Worm (Caenorhabditis elegans) whole organism, late embryonic: ENCODE measurements around the gene ZK177.1.
A peak's percentile ranks its signal among the peaks of the same experiment; 100 is the strongest.

Experiments used
- C38D4.7 ChIP-seq: fragments of 200-800 bp; sonication (Bioruptor generic); optimal IDR thresholded peaks from 2 replicates; lab custom pipeline; 2018; ENCODE audit warnings: mild to moderate bottlenecking, missing genetic modification characterization, moderate library complexity, missing compliant biosample characterization
- F13H6.1 ChIP-seq: sonication (generic microtip); optimal IDR thresholded peaks from 2 replicates; lab custom pipeline; 2016; ENCODE audit warnings: missing genetic modification characterization, missing compliant biosample characterization
- T23F11.4 ChIP-seq: fragments of 200-800 bp; sonication (Bioruptor generic); optimal IDR thresholded peaks from 2 replicates; lab custom pipeline; 2018; ENCODE audit warnings: mild to moderate bottlenecking, missing genetic modification characterization, missing compliant biosample characterization
- Y22D7AL.16 ChIP-seq: sonication (generic microtip); optimal IDR thresholded peaks from 2 replicates; lab custom pipeline; 2016; ENCODE audit warnings: missing genetic modification characterization, missing compliant biosample characterization
- ahr-1 ChIP-seq: sonication (generic microtip); optimal IDR thresholded peaks from 2 replicates; lab custom pipeline; 2016; ENCODE audit warnings: missing genetic modification characterization, missing compliant biosample characterization
- ceh-14 ChIP-seq: sonication (generic microtip); optimal IDR thresholded peaks from 2 replicates; lab custom pipeline; 2016; ENCODE audit warnings: missing genotype, missing genetic modification characterization, missing compliant biosample characterization
- ceh-22 ChIP-seq: sonication (generic microtip); optimal IDR thresholded peaks from 2 replicates; lab custom pipeline; 2017; ENCODE audit warnings: missing biosample characterization, missing genetic modification characterization
- ceh-30 ChIP-seq: fragments of 150-350 bp; optimal IDR thresholded peaks from 2 replicates; lab custom pipeline; 2014; ENCODE audit warnings: missing biosample characterization, missing genetic modification characterization
- ceh-31 ChIP-seq: sonication (generic microtip); optimal IDR thresholded peaks from 2 replicates; lab custom pipeline; 2016; ENCODE audit warnings: missing genetic modification characterization, missing compliant biosample characterization
- ceh-45 ChIP-seq: fragments of 200-800 bp; sonication (Bioruptor generic); IDR thresholded peaks from 2 replicates; pipeline ENCODE4 v1.3.6; 2022; ENCODE audit warnings: missing genetic modification reagents, missing genetic modification characterization, missing compliant biosample characterization
- elt-2 ChIP-seq: sonication (generic microtip); optimal IDR thresholded peaks from 2 replicates; lab custom pipeline; 2016; ENCODE audit warnings: missing genetic modification reagents, missing genetic modification characterization, missing compliant biosample characterization
- elt-4 ChIP-seq: sonication (generic microtip); optimal IDR thresholded peaks from 2 replicates; lab custom pipeline; 2016; ENCODE audit warnings: missing genetic modification characterization, missing compliant biosample characterization
- ets-4 ChIP-seq: sonication (generic microtip); optimal IDR thresholded peaks from 2 replicates; lab custom pipeline; 2016; ENCODE audit warnings: missing genetic modification characterization, missing compliant biosample characterization
- fkh-10 ChIP-seq: fragments of 150-350 bp; optimal IDR thresholded peaks from 2 replicates; lab custom pipeline; 2014; ENCODE audit warnings: missing biosample characterization, missing genetic modification reagents, missing genetic modification characterization
- fkh-6 ChIP-seq: sonication (generic microtip); optimal IDR thresholded peaks from 2 replicates; lab custom pipeline; 2016; ENCODE audit warnings: missing genetic modification characterization, missing compliant biosample characterization
- hlh-15 ChIP-seq: sonication (generic microtip); optimal IDR thresholded peaks from 2 replicates; lab custom pipeline; 2016; ENCODE audit warnings: missing genetic modification characterization, missing compliant biosample characterization
- hlh-30 ChIP-seq: sonication (generic microtip); optimal IDR thresholded peaks from 2 replicates; lab custom pipeline; 2017; ENCODE audit warnings: antibody characterized with exemption, missing genetic modification characterization, missing compliant biosample characterization; ENCODE audit not compliant: insufficient read depth
- hlh-6 ChIP-seq: sonication (generic microtip); optimal IDR thresholded peaks from 2 replicates; lab custom pipeline; 2016; ENCODE audit warnings: missing genotype, missing genetic modification characterization, missing compliant biosample characterization
- hlh-8 ChIP-seq: sonication (generic microtip); optimal IDR thresholded peaks from 2 replicates; lab custom pipeline; 2016; ENCODE audit warnings: missing genotype, missing genetic modification characterization, missing compliant biosample characterization
- lim-6 ChIP-seq: sonication (generic microtip); optimal IDR thresholded peaks from 2 replicates; lab custom pipeline; 2016; ENCODE audit warnings: missing genetic modification characterization, missing compliant biosample characterization
- lin-11 ChIP-seq: fragments of 200-800 bp; sonication (Bioruptor generic); optimal IDR thresholded peaks from 2 replicates; lab custom pipeline; 2018; ENCODE audit warnings: mild to moderate bottlenecking, missing genetic modification characterization, missing compliant biosample characterization
- madf-2 ChIP-seq: sonication (generic microtip); optimal IDR thresholded peaks from 2 replicates; lab custom pipeline; 2017; ENCODE audit warnings: missing genetic modification characterization, missing compliant biosample characterization
- nfya-1 ChIP-seq: sonication (generic microtip); optimal IDR thresholded peaks from 2 replicates; lab custom pipeline; 2017; ENCODE audit warnings: missing genetic modification characterization, mild to moderate bottlenecking, missing compliant biosample characterization, antibody characterized with exemption, moderate library complexity
- nhr-11 ChIP-seq: fragments of 150-350 bp; optimal IDR thresholded peaks from 2 replicates; lab custom pipeline; 2014; ENCODE audit warnings: missing biosample characterization, missing genetic modification characterization
- nhr-232 ChIP-seq: sonication (generic microtip); optimal IDR thresholded peaks from 2 replicates; lab custom pipeline; 2016; ENCODE audit warnings: missing genetic modification characterization, missing compliant biosample characterization
- pha-2 ChIP-seq: sonication (generic microtip); optimal IDR thresholded peaks from 2 replicates; lab custom pipeline; 2017; ENCODE audit warnings: mild to moderate bottlenecking, missing genetic modification characterization, missing compliant biosample characterization
- pqm-1 ChIP-seq: sonication (generic microtip); optimal IDR thresholded peaks from 2 replicates; lab custom pipeline; 2016; ENCODE audit warnings: missing genetic modification characterization, missing compliant biosample characterization
- pros-1 ChIP-seq: fragments of 150-350 bp; optimal IDR thresholded peaks from 2 replicates; lab custom pipeline; 2014; ENCODE audit warnings: missing biosample characterization, missing genetic modification reagents, missing genetic modification characterization
- rnt-1 ChIP-seq: sonication (generic microtip); optimal IDR thresholded peaks from 2 replicates; lab custom pipeline; 2016; ENCODE audit warnings: missing genetic modification characterization, missing compliant biosample characterization
- sox-2 ChIP-seq: fragments of 200-800 bp; sonication (Bioruptor generic); IDR thresholded peaks from 2 replicates; pipeline ENCODE4 v1.3.6; 2022; ENCODE audit warnings: missing genetic modification reagents, missing genetic modification characterization, missing compliant biosample characterization
- syd-9 ChIP-seq: sonication (generic microtip); optimal IDR thresholded peaks from 2 replicates; lab custom pipeline; 2016; ENCODE audit warnings: mild to moderate bottlenecking, missing genetic modification characterization, moderate library complexity, missing compliant biosample characterization
- tbx-2 ChIP-seq: sonication (generic microtip); optimal IDR thresholded peaks from 2 replicates; lab custom pipeline; 2016; ENCODE audit warnings: missing genetic modification characterization, missing compliant biosample characterization
- tbx-7 ChIP-seq: sonication (generic microtip); optimal IDR thresholded peaks from 2 replicates; lab custom pipeline; 2016; ENCODE audit warnings: missing genotype, missing genetic modification characterization, missing compliant biosample characterization
- unc-42 ChIP-seq: sonication (generic microtip); optimal IDR thresholded peaks from 2 replicates; lab custom pipeline; 2016; ENCODE audit warnings: missing genotype, missing genetic modification characterization, missing compliant biosample characterization
- unc-55 ChIP-seq: sonication (generic microtip); optimal IDR thresholded peaks from 2 replicates; lab custom pipeline; 2017; ENCODE audit warnings: missing biosample characterization, missing genetic modification reagents, missing genetic modification characterization
- unc-86 ChIP-seq: sonication (generic microtip); optimal IDR thresholded peaks from 2 replicates; lab custom pipeline; 2016; ENCODE audit warnings: missing genetic modification characterization, missing compliant biosample characterization
- ztf-16 ChIP-seq: sonication (generic microtip); optimal IDR thresholded peaks from 2 replicates; lab custom pipeline; 2017; ENCODE audit warnings: missing genetic modification characterization, missing compliant biosample characterization

The ZK177.1 gene

DNA sequence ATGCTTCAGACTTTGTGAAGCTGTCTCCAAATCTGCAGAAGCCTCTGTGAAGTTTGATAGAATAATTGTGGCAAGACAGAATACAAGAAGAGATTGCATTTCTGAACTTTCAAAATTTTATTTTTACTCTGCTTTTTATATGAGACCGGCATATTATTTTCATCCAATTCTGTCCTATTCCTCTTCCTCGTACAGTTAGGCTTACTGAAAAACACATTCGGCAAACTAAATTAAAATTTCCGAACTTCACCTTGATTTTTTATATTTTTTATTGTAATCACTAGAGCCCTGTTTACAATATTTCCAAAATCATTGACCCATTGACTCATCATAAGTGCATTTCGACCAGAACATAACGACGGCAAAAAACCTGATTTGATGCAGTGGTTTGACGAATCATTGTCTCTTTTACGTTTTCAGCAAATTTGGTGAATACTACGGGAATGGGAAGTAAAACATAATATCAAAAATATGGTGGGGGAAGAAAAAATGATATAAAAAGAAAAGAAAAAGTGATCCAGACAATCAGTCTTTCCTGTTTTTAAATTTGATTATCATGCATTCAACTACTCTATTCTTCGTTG is 29.7 kb upstream of the ZK177.1 start, which contains the start of the genes suex-1 and F12A10.9:
TSS of gene suex-1 (minus strand) at position 101 of the 584 bp plus-strand sequence.
TSS of gene F12A10.9 (plus strand) at position 534 of the 584 bp plus-strand sequence.
- TF ChIP-seq Y22D7AL.16 (tag; lab: Kevin White, UChicago) = no peak
- TF ChIP-seq pha-2 = no peak
- no peak for TF ChIP-seq elt-2 (tag; lab: Kevin White, UChicago)
- TF ChIP-seq rnt-1 = no peak
- TF ChIP-seq syd-9 (tag; lab: Kevin White, UChicago) = no peak
- TF ChIP-seq unc-55 (GFP tag; lab: Kevin White, UChicago) = no peak
- TF ChIP-seq ceh-31 = no peak
- TF ChIP-seq madf-2 (tag; lab: Kevin White, UChicago) = no peak
- TF ChIP-seq, all 69 proteins: peak for 0

DNA sequence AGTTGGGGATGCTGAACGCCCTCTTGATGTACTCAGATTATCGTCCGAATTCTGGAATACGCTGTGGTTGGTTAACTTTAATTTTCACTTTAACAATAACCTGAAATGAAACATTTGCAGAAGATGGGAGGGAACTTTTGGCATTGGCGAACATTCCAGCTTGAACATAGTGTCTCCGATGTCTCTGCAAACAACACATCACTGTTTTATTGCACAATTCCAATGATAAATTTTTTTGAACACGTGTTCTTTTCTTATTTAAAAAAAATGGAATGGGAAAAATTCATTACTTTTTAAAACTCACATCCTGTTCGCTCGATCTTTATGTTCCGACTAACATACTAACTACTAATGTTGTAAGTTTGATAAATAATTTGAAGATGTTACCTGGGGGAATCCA is 27.5 kb upstream of the ZK177.1 start, which contains the start of gene fzy-1:
TSS of gene fzy-1 (plus strand) at position 301 of the 400 bp plus-strand sequence.
- no peak for TF ChIP-seq ahr-1

DNA sequence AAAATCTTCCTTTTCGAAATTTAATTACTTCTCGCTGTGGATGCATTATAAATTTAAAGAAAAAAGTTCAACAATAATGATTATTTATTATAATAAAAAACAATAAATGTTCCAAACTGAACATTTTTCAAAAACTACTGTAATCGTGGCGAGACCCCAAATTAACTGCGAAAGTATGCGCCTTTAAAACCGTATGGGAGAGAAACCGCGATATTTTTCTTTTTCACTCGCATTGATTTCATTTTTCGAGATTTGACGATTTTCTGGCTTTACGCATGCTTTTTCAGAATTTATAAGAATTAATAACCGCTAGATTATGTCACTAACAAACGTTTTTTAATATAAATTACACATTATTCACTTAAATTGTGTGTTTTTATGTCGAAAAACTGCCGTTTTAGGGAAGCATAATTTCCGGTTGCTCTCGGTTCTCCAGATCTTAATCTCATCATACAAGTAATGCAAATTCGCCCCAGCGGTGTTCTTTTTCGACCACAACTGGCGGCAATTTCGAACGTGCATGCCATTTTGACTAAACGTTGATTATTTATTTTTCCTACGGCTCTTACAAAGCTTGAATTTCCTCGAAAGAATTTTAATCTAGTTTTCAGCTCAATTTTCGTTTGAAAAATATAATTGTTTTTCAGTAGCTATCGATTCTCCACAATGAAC is 26.8 kb upstream of the ZK177.1 start, which contains the start of gene F12A10.8:
TSS of gene F12A10.8 (minus strand) at position 79 of the 672 bp plus-strand sequence.
- TF ChIP-seq sox-2 = no peak
- TF ChIP-seq unc-42 (tag; lab: Kevin White, UChicago) = peak; percentile 81
- TF ChIP-seq elt-4 (tag; lab: Kevin White, UChicago) = no peak
- no peak for TF ChIP-seq unc-86
- no peak for TF ChIP-seq nfya-1 (tag; lab: Kevin White, UChicago)
- no peak for TF ChIP-seq pros-1

DNA sequence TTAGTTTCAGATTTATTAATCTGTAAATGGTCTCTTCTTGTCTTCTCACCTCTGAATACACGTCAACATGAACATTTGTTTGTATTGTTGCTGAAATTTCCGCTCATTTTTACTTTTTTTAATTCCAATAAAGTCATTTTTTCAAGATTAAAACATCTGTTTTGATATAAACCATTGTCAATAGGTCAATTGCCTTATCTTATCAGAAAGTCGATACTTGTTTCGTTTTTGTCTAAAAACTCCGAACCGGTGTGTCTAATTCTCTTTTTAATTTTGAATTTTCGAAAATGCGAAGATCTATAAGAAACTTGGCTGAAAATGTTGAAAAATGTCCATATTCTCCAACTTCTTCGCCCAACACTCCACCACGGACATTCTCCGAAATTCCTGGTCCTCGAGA is 24.2 kb upstream of the ZK177.1 start, which contains the start of gene cyp-44A1:
TSS of gene cyp-44A1 (plus strand) at position 285 of the 400 bp plus-strand sequence.
- TF ChIP-seq elt-2 (tag; lab: Kevin White, UChicago) (peak; percentile 74), ceh-31 (no peak), lin-11 (tag; lab: Kevin White, UChicago) (no peak)
- TF ChIP-seq, all 69 proteins: peak for 1

DNA sequence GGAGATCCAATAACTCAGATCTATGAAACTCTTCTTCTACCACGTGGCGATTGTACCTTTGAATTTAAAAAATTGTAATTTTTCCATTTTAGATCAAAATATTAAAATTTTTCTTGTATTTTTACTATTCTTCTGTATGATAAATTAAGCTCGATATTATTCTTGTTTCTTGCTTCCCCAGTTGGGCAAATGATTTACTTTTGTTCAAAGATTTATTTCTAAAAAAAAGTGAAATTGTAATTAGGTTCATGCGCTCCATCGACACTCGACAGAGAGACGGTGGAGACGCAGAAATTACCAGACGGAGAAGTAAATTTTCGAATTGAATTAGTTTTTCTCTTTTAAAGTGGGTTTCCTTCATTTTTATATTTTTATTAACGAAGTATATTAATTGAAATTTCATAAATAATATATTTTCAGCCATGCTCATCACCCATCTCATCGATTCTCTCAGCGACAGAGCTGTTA is 22.1 kb upstream of the ZK177.1 start, which contains the start of gene npp-24:
TSS of gene npp-24 (plus strand) at position 51 of the 468 bp plus-strand sequence.
- TF ChIP-seq pqm-1 (no peak), F13H6.1 (no peak), elt-2 (tag; lab: Kevin White, UChicago) (peak; percentile 6), hlh-8 (tag; lab: Kevin White, UChicago) (no peak), ztf-16 (tag; lab: Kevin White, UChicago) (no peak)

ce11 chrII:5511417-5512353 is 16.3 kb upstream of the ZK177.1 start:
- no peak for TF ChIP-seq rnt-1
- TF ChIP-seq fkh-10 (GFP tag; lab: Kevin White, UChicago) = no peak
- TF ChIP-seq ceh-14 (tag; lab: Kevin White, UChicago) = peak; percentile 53
- peak; percentile 65 for TF ChIP-seq ceh-31
- no peak for TF ChIP-seq lim-6 (tag; lab: Kevin White, UChicago)
- TF ChIP-seq nhr-11 (tag; lab: Kevin White, UChicago) = no peak
- no peak for TF ChIP-seq F13H6.1
- peak; percentile 60 for TF ChIP-seq unc-42 (tag; lab: Kevin White, UChicago)
- TF ChIP-seq ets-4 = peak; percentile 44
- no peak for TF ChIP-seq hlh-30 (tag; lab: Kevin White, UChicago)
- no peak for TF ChIP-seq fkh-6
- no peak for TF ChIP-seq hlh-15 (tag; lab: Kevin White, UChicago)
- TF ChIP-seq hlh-8 (tag; lab: Kevin White, UChicago) = no peak
- TF ChIP-seq hlh-6 (tag; lab: Kevin White, UChicago) = no peak
- no peak for TF ChIP-seq elt-4 (tag; lab: Kevin White, UChicago)
- no peak for TF ChIP-seq T23F11.4 (GFP tag; lab: Kevin White, UChicago)
- no peak for TF ChIP-seq elt-2 (tag; lab: Kevin White, UChicago)
- no peak for TF ChIP-seq ztf-16 (tag; lab: Kevin White, UChicago)
- TF ChIP-seq tbx-7 = peak; percentile 35
- TF ChIP-seq tbx-2 (tag; lab: Kevin White, UChicago) = peak; percentile 33
- TF ChIP-seq ceh-45 (GFP tag; lab: Robert Waterston, UW) = no peak
- no peak for TF ChIP-seq nhr-232 (tag; lab: Kevin White, UChicago)
- no peak for TF ChIP-seq ceh-30 (tag; lab: Kevin White, UChicago)
- TF ChIP-seq C38D4.7 (GFP tag; lab: Kevin White, UChicago) = no peak
- TF ChIP-seq madf-2 (tag; lab: Kevin White, UChicago) = no peak
- TF ChIP-seq ceh-22 (tag; lab: Kevin White, UChicago) = no peak
